Fruit fly (Drosophila melanogaster) whole organism, prepupa: ENCODE data around the gene CecA1.
A peak's percentile ranks its signal among the peaks of the same experiment; 100 is the strongest.

Experiments used
- CG10631 ChIP-seq: fragments of 200-800 bp; sonication (Bioruptor generic); optimal IDR thresholded peaks from 2 replicates; lab custom pipeline; 2016; ENCODE audit warnings: missing biosample characterization, missing genetic modification characterization
- CG10669 ChIP-seq: fragments of 200-800 bp; sonication (Bioruptor generic); optimal IDR thresholded peaks from 3 replicates; lab custom pipeline; 2018; ENCODE audit warnings: missing biosample characterization, mild to moderate bottlenecking, missing genetic modification characterization, moderate library complexity
- CG11762 ChIP-seq: fragments of 200-800 bp; sonication (Bioruptor generic); optimal IDR thresholded peaks from 3 replicates; lab custom pipeline; 2016; ENCODE audit warnings: missing biosample characterization, missing genetic modification characterization; ENCODE audit not compliant: insufficient read depth
- CG11902 ChIP-seq: fragments of 200-800 bp; sonication (Bioruptor generic); optimal IDR thresholded peaks from 3 replicates; lab custom pipeline; 2016; ENCODE audit warnings: missing biosample characterization, missing genetic modification characterization
- CG15336 ChIP-seq: fragments of 200-800 bp; sonication (Bioruptor generic); IDR thresholded peaks from 2 replicates; pipeline ENCODE4 v1.3.6; 2022; ENCODE audit warnings: missing biosample characterization, missing genetic modification characterization
- CG16779 ChIP-seq: fragments of 200-800 bp; sonication (Bioruptor generic); optimal IDR thresholded peaks from 3 replicates; lab custom pipeline; 2017; ENCODE audit warnings: missing biosample characterization, mild to moderate bottlenecking, missing genetic modification characterization
- CG3032 ChIP-seq: fragments of 200-800 bp; optimal IDR thresholded peaks from 2 replicates; lab custom pipeline; 2019; ENCODE audit warnings: missing biosample characterization, mild to moderate bottlenecking, missing genetic modification characterization, moderate library complexity
- CG34406 ChIP-seq: fragments of 200-800 bp; sonication (Bioruptor generic); optimal IDR thresholded peaks from 3 replicates; lab custom pipeline; 2016; ENCODE audit warnings: missing biosample characterization, missing genetic modification characterization
- CG3919 ChIP-seq: fragments of 200-800 bp; sonication (Bioruptor generic); optimal IDR thresholded peaks from 3 replicates; lab custom pipeline; 2016; ENCODE audit warnings: missing biosample characterization, missing genetic modification characterization
- CG6163 ChIP-seq: fragments of 200-800 bp; sonication (Bioruptor generic); IDR thresholded peaks from 3 replicates; pipeline ENCODE4 v1.3.6; 2022; ENCODE audit warnings: missing biosample characterization, missing genetic modification characterization
- CG6276 ChIP-seq: fragments of 200-800 bp; sonication (Bioruptor generic); optimal IDR thresholded peaks from 2 replicates; lab custom pipeline; 2017; ENCODE audit warnings: missing biosample characterization, mild to moderate bottlenecking, missing genetic modification characterization
- CG6792 ChIP-seq: fragments of 200-800 bp; sonication (Bioruptor generic); optimal IDR thresholded peaks from 3 replicates; lab custom pipeline; 2016; ENCODE audit warnings: missing biosample characterization, missing genetic modification characterization
- CG6854 ChIP-seq: fragments of 200-800 bp; sonication (Bioruptor generic); optimal IDR thresholded peaks from 2 replicates; lab custom pipeline; 2017; ENCODE audit warnings: missing biosample characterization, mild to moderate bottlenecking, missing genetic modification characterization
- CG7368 ChIP-seq: fragments of 200-800 bp; sonication (Bioruptor generic); optimal IDR thresholded peaks from 3 replicates; lab custom pipeline; 2016; ENCODE audit warnings: missing biosample characterization, missing genetic modification characterization
- CG8119 ChIP-seq: fragments of 200-800 bp; sonication (Bioruptor generic); IDR thresholded peaks from 3 replicates; pipeline ENCODE4 v1.3.6; 2022; ENCODE audit warnings: missing biosample characterization, missing genetic modification characterization
- CG8319 ChIP-seq: fragments of 200-800 bp; sonication (Bioruptor generic); optimal IDR thresholded peaks from 3 replicates; lab custom pipeline; 2016; ENCODE audit warnings: missing biosample characterization, missing genetic modification characterization
- CG8632 ChIP-seq: fragments of 200-800 bp; sonication (Bioruptor generic); optimal IDR thresholded peaks from 3 replicates; lab custom pipeline; 2016; ENCODE audit warnings: missing biosample characterization, missing genetic modification characterization
- CG9139 ChIP-seq: fragments of 200-800 bp; sonication (Bioruptor generic); optimal IDR thresholded peaks from 3 replicates; lab custom pipeline; 2017; ENCODE audit warnings: missing biosample characterization, mild to moderate bottlenecking, missing genetic modification characterization
- Eip75B ChIP-seq: fragments of 200-800 bp; sonication (Bioruptor generic); optimal IDR thresholded peaks from 3 replicates; lab custom pipeline; 2016; ENCODE audit warnings: missing biosample characterization, missing genetic modification characterization
- Eip78C ChIP-seq: fragments of 200-800 bp; sonication (Bioruptor generic); peaks from one replicate; lab custom pipeline; 2016; ENCODE audit warnings: missing biosample characterization, missing genetic modification characterization
- Eip93F ChIP-seq: fragments of 200-800 bp; sonication (Bioruptor generic); optimal IDR thresholded peaks from 2 replicates; lab custom pipeline; 2016; ENCODE audit warnings: missing biosample characterization, mild to moderate bottlenecking, missing genetic modification characterization
- Ets21C ChIP-seq: fragments of 200-800 bp; sonication (Bioruptor generic); optimal IDR thresholded peaks from 3 replicates; lab custom pipeline; 2016; ENCODE audit warnings: missing biosample characterization, missing genetic modification characterization
- Ets96B ChIP-seq: fragments of 200-800 bp; optimal IDR thresholded peaks from 2 replicates; lab custom pipeline; 2019; ENCODE audit warnings: missing biosample characterization, mild to moderate bottlenecking, missing genetic modification characterization, moderate library complexity
- Gug ChIP-seq: fragments of 200-800 bp; sonication (Bioruptor generic); IDR thresholded peaks from 2 replicates; pipeline ENCODE4 v1.3.6; 2022; ENCODE audit warnings: missing biosample characterization, missing genetic modification characterization
- Hr38 ChIP-seq: sonication (Bioruptor generic); optimal IDR thresholded peaks from 2 replicates; lab custom pipeline; 2016; ENCODE audit warnings: missing biosample characterization, missing genetic modification characterization
- Hr39 ChIP-seq: fragments of 200-800 bp; sonication (Bioruptor generic); optimal IDR thresholded peaks from 2 replicates; lab custom pipeline; 2016; ENCODE audit warnings: missing biosample characterization, missing genetic modification characterization
- Hr4 ChIP-seq: fragments of 200-800 bp; sonication (Bioruptor generic); optimal IDR thresholded peaks from 3 replicates; lab custom pipeline; 2016; ENCODE audit warnings: missing biosample characterization, missing genetic modification characterization
- Lpt ChIP-seq: fragments of 200-800 bp; sonication (Bioruptor generic); optimal IDR thresholded peaks from 3 replicates; lab custom pipeline; 2016; ENCODE audit warnings: missing biosample characterization, missing genetic modification characterization
- Met ChIP-seq: fragments of 200-800 bp; sonication (Bioruptor generic); optimal IDR thresholded peaks from 3 replicates; lab custom pipeline; 2016; ENCODE audit warnings: missing biosample characterization, missing genetic modification characterization
- OdsH ChIP-seq: fragments of 200-800 bp; sonication (Bioruptor generic); optimal IDR thresholded peaks from 3 replicates; lab custom pipeline; 2016; ENCODE audit warnings: missing biosample characterization, missing genetic modification characterization
- Smox ChIP-seq: fragments of 200-800 bp; sonication (Bioruptor generic); optimal IDR thresholded peaks from 3 replicates; lab custom pipeline; 2016; ENCODE audit warnings: missing biosample characterization, missing genetic modification characterization
- Sox102F ChIP-seq: fragments of 200-800 bp; sonication (Bioruptor generic); optimal IDR thresholded peaks from 2 replicates; lab custom pipeline; 2016; ENCODE audit warnings: missing biosample characterization, mild to moderate bottlenecking, missing genetic modification characterization
- Sox14 ChIP-seq: fragments of 200-800 bp; sonication (Bioruptor generic); optimal IDR thresholded peaks from 3 replicates; lab custom pipeline; 2016; ENCODE audit warnings: missing biosample characterization, missing genetic modification characterization
- Sox15 ChIP-seq: fragments of 200-800 bp; sonication (Bioruptor generic); optimal IDR thresholded peaks from 3 replicates; lab custom pipeline; 2016; ENCODE audit warnings: missing biosample characterization, missing genetic modification characterization
- achi ChIP-seq: fragments of 200-800 bp; sonication (Bioruptor generic); optimal IDR thresholded peaks from 3 replicates; lab custom pipeline; 2016; ENCODE audit warnings: missing biosample characterization, missing genetic modification characterization
- acj6 ChIP-seq: fragments of 200-800 bp; sonication (Bioruptor generic); optimal IDR thresholded peaks from 3 replicates; lab custom pipeline; 2016; ENCODE audit warnings: missing biosample characterization, missing genetic modification characterization
- cyc ChIP-seq: fragments of 200-800 bp; sonication (Bioruptor generic); optimal IDR thresholded peaks from 3 replicates; lab custom pipeline; 2016; ENCODE audit warnings: missing biosample characterization, missing genetic modification characterization
- dsx ChIP-seq: fragments of 200-800 bp; optimal IDR thresholded peaks from 3 replicates; lab custom pipeline; 2019; ENCODE audit warnings: missing biosample characterization, mild to moderate bottlenecking, missing genetic modification characterization, moderate library complexity; ENCODE audit not compliant: poor library complexity, severe bottlenecking
- fd85E ChIP-seq: fragments of 200-800 bp; sonication (Bioruptor generic); optimal IDR thresholded peaks from 3 replicates; lab custom pipeline; 2016; ENCODE audit warnings: missing biosample characterization, missing genetic modification characterization
- fkh ChIP-seq: fragments of 200-800 bp; sonication (Bioruptor generic); optimal IDR thresholded peaks from 3 replicates; lab custom pipeline; 2017; ENCODE audit warnings: missing biosample characterization, mild to moderate bottlenecking, missing genetic modification characterization, moderate library complexity
- net ChIP-seq: fragments of 200-800 bp; sonication (Bioruptor generic); optimal IDR thresholded peaks from 3 replicates; lab custom pipeline; 2016; ENCODE audit warnings: missing biosample characterization, missing genetic modification characterization
- pdm3 ChIP-seq: fragments of 200-800 bp; sonication (Bioruptor generic); optimal IDR thresholded peaks from 3 replicates; lab custom pipeline; 2016; ENCODE audit warnings: missing biosample characterization, missing genetic modification characterization
- salr ChIP-seq, 2 experiments: fragments of 200-800 bp; sonication (Bioruptor generic); optimal IDR thresholded peaks; 3 replicates each; lab custom pipeline; 2016 to 2018; ENCODE audit warnings: missing biosample characterization in 2 of 2, missing genetic modification characterization in 2 of 2, mild to moderate bottlenecking in 1 of 2
- spab ChIP-seq: fragments of 200-800 bp; sonication (Bioruptor generic); optimal IDR thresholded peaks from 2 replicates; lab custom pipeline; 2017; ENCODE audit warnings: missing biosample characterization, mild to moderate bottlenecking, missing genetic modification characterization, missing genetic modification reagents
- ss ChIP-seq, 2 experiments: fragments of 200-800 bp; sonication (Bioruptor generic); optimal IDR thresholded peaks; 2 replicates in 1 of 2; 3 replicates in 1 of 2; lab custom pipeline; 2017 to 2018; ENCODE audit warnings: mild to moderate bottlenecking in 2 of 2, missing biosample characterization in 2 of 2, missing genetic modification characterization in 2 of 2, moderate library complexity in 1 of 2
- svp ChIP-seq: fragments of 200-800 bp; sonication (Bioruptor generic); peaks from one replicate; lab custom pipeline; 2016; ENCODE audit warnings: missing biosample characterization, missing genetic modification characterization
- topi ChIP-seq: fragments of 200-800 bp; sonication (Bioruptor generic); optimal IDR thresholded peaks from 3 replicates; lab custom pipeline; 2016; ENCODE audit warnings: missing biosample characterization, missing genetic modification characterization

The CecA1 gene

DNA sequence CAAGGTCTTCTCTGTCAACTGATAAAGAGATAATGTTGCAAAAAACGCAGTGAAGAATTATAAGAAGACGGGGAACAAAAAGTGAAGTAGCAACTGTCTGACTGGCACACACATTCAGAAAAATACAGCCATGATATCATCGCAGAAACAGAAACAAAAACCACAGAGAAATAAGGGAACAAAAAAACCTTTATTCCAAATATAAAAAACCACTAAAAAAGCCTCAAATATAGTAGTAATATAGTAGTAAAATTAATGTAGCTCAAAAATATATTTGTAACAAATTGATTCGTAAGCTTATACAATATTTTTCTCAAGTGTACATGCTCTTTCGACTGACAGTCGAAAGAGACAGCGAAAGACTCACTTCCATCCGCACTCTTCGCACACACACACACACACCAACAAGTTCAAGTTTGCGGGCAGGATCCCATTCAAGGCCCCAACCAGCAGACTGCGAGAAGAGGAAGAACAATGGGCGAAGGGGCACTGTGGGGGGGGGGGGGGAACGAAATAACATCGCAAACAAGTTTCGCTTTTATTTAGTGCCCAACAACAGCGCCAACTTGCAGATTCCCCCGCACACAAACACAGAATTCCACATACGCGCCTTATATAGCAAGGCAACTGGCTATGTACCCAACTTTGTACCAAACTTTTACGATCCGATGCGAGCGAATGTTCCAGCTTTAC is 47.8 kb downstream of the CecA1 start (continued):
- peak; percentile 69 for TF ChIP-seq CG15336
- TF ChIP-seq spab (GFP tag; lab: Kevin White, UChicago) = peak; percentile 77
- TF ChIP-seq Sox15 (GFP tag; lab: Kevin White, UChicago) = peak; percentile 66
- peak; percentile 96 for TF ChIP-seq Ets96B (tag; lab: Kevin White, UChicago)
- peak; percentile 61 for TF ChIP-seq fd85E
- peak; percentile 84 for TF ChIP-seq acj6 (GFP tag; lab: Kevin White, UChicago)
- peak; percentile 20 for TF ChIP-seq Eip93F (GFP tag; lab: Kevin White, UChicago)
- TF ChIP-seq pdm3 = peak; percentile 85
- TF ChIP-seq Lpt (GFP tag; lab: Kevin White, UChicago) = peak; percentile 13
- TF ChIP-seq CG8119 (GFP tag; lab: Robert Waterston, UW) = peak; percentile 79
- TF ChIP-seq ss (GFP tag; optimal IDR thresholded peaks at IDR 0.05; lab: Kevin White, UChicago) = peak; percentile 77 to 89
- TF ChIP-seq Hr38 (GFP tag; lab: Kevin White, UChicago) = no peak
- peak; percentile 80 for TF ChIP-seq cyc (GFP tag; lab: Kevin White, UChicago)
- TF ChIP-seq CG11762 (GFP tag; lab: Kevin White, UChicago) = peak; percentile 59
- TF ChIP-seq net = peak; percentile 52
- TF ChIP-seq CG6163 = peak; percentile 84
- TF ChIP-seq OdsH (GFP tag; lab: Kevin White, UChicago) = peak; percentile 84
- peak; percentile 88 for TF ChIP-seq CG6792 (GFP tag; lab: Kevin White, UChicago)
- TF ChIP-seq Met = peak; percentile 94
- TF ChIP-seq Eip75B = peak; percentile 95
- TF ChIP-seq, all 60 proteins: peak for 55

DNA sequence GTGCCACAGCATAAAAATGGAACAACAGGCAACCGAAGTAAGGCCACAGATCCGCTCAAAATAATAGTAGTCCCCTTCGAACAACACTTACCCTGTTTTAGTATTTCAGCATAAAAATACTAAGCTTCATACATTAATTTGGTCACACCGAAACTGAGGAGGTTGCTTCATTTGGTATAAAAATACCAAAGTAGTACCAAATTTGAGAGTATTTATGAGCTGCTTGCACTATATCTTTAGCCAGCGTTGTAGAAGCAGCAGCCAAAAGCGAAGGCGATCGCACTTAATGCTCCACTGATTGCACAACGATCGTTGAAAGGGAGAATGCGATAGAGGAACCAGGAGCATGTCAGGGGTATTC is 48.3 kb downstream of the CecA1 start:
- peak; percentile 93 for TF ChIP-seq spab (GFP tag; lab: Kevin White, UChicago)
- peak; percentile 91 for TF ChIP-seq achi (GFP tag; lab: Kevin White, UChicago)
- TF ChIP-seq Eip93F (GFP tag; lab: Kevin White, UChicago) = peak; percentile 86
- TF ChIP-seq CG6792 (GFP tag; lab: Kevin White, UChicago) = peak; percentile 94
- TF ChIP-seq net = peak; percentile 86
- TF ChIP-seq Ets21C (GFP tag; lab: Kevin White, UChicago) = peak; percentile 88
- TF ChIP-seq Gug (GFP tag; lab: Robert Waterston, UW) = peak; percentile 70
- TF ChIP-seq Hr39 = peak; percentile 91
- no peak for TF ChIP-seq fkh (GFP tag; lab: Kevin White, UChicago)
- peak; percentile 89 for TF ChIP-seq dsx
- peak; percentile 90 for TF ChIP-seq Met
- peak; percentile 85 for TF ChIP-seq CG15336
- peak; percentile 83 for TF ChIP-seq CG8319 (GFP tag; lab: Kevin White, UChicago)
- peak; percentile 100 for TF ChIP-seq Eip78C
- peak; percentile 46 to 88 for TF ChIP-seq salr (GFP tag; optimal IDR thresholded peaks at IDR 0.05; lab: Kevin White, UChicago)
- peak; percentile 96 for TF ChIP-seq CG3032 (tag; lab: Kevin White, UChicago)
- peak; percentile 85 for TF ChIP-seq Hr4
- peak; percentile 52 for TF ChIP-seq Lpt (GFP tag; lab: Kevin White, UChicago)
- peak; percentile 98 for TF ChIP-seq svp (GFP tag; lab: Kevin White, UChicago)
- TF ChIP-seq ss (GFP tag; optimal IDR thresholded peaks at IDR 0.05; lab: Kevin White, UChicago) = peak; percentile 94 to 95
- TF ChIP-seq CG6163 = peak; percentile 90
- TF ChIP-seq Smox (GFP tag; lab: Kevin White, UChicago) = peak; percentile 88
- TF ChIP-seq CG6276 (GFP tag; lab: Kevin White, UChicago) = peak; percentile 48
- peak; percentile 89 for TF ChIP-seq CG11902 (GFP tag; lab: Kevin White, UChicago)
- TF ChIP-seq CG11762 (GFP tag; lab: Kevin White, UChicago) = peak; percentile 85
- peak; percentile 94 for TF ChIP-seq Sox102F (GFP tag; lab: Kevin White, UChicago)
- TF ChIP-seq CG10631 (GFP tag; lab: Kevin White, UChicago) = peak; percentile 93
- TF ChIP-seq Eip75B = peak; percentile 94
- peak; percentile 93 for TF ChIP-seq pdm3
- TF ChIP-seq CG6854 (GFP tag; lab: Kevin White, UChicago) = peak; percentile 74
- peak; percentile 88 for TF ChIP-seq CG34406 (GFP tag; lab: Kevin White, UChicago)
- TF ChIP-seq CG9139 (GFP tag; lab: Kevin White, UChicago) = peak; percentile 87
- TF ChIP-seq acj6 (GFP tag; lab: Kevin White, UChicago) = peak; percentile 92
- TF ChIP-seq topi (GFP tag; lab: Kevin White, UChicago) = peak; percentile 94
- peak; percentile 87 for TF ChIP-seq CG7368 (GFP tag; lab: Kevin White, UChicago)
- peak; percentile 88 for TF ChIP-seq CG16779 (tag; lab: Kevin White, UChicago)
- TF ChIP-seq CG8632 (GFP tag; lab: Kevin White, UChicago) = peak; percentile 94
- TF ChIP-seq CG10669 (GFP tag; lab: Kevin White, UChicago) = peak; percentile 94
- peak; percentile 94 for TF ChIP-seq Sox14
- peak; percentile 93 for TF ChIP-seq CG3919
- peak; percentile 90 for TF ChIP-seq cyc (GFP tag; lab: Kevin White, UChicago)
